Fruit fly (Drosophila melanogaster) whole organism, pupa: Measurements from ENCODE around the gene Orct.

Source experiments
- CG13204 ChIP-seq: fragments of 200-800 bp; sonication (Bioruptor generic); optimal IDR thresholded peaks from 2 replicates; lab custom pipeline; 2018; ENCODE audit warnings: missing biosample characterization, mild to moderate bottlenecking, missing genetic modification characterization, moderate library complexity
- CG15710 ChIP-seq: fragments of 200-800 bp; sonication (Bioruptor generic); optimal IDR thresholded peaks from 2 replicates; lab custom pipeline; 2018; ENCODE audit warnings: missing biosample characterization, mild to moderate bottlenecking, missing genetic modification characterization, moderate library complexity
- CG32121 ChIP-seq: fragments of 200-800 bp; sonication (Bioruptor generic); IDR thresholded peaks from 2 replicates; pipeline ENCODE4 v1.3.6; 2022; ENCODE audit warnings: missing biosample characterization, missing genetic modification characterization
- CG34367 ChIP-seq: fragments of 200-800 bp; sonication (Bioruptor generic); optimal IDR thresholded peaks from 2 replicates; lab custom pipeline; 2018; ENCODE audit warnings: missing biosample characterization, mild to moderate bottlenecking, missing genetic modification characterization
- EcR ChIP-seq: fragments of 200-800 bp; sonication (Bioruptor generic); optimal IDR thresholded peaks from 3 replicates; lab custom pipeline; 2019; ENCODE audit warnings: missing biosample characterization, missing genetic modification characterization, mild to moderate bottlenecking, moderate library complexity, missing genetic modification reagents
- Snoo ChIP-seq: fragments of 200-800 bp; sonication (Bioruptor generic); optimal IDR thresholded peaks from 3 replicates; lab custom pipeline; 2017; ENCODE audit warnings: missing biosample characterization, mild to moderate bottlenecking, missing genetic modification characterization, inconsistent platforms

DNA sequence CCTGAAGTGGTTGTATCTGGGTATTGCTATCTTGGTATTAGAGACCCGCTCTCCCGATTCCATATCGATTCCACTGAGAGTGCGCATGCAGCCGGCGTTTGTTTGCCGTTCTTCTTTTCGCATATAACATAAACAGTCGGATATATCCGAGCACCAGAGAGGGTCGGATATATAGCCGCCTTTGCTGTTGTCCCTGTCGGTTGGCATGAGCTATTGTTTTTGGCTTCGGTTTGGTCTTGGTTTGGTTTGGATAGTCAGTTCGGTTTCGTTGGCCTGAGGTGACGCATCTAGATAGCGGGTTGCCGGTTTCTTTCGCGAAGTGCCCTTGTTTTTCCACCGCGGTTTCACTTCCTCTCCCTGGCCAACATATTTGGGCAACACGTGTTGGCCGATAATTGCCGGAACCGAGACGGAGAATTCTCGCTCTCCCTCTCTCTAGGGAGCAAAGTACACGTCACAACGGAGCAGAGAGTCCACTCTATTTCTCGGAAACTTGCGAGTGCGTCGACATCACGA, 3.2 kb upstream of the Orct start, which contains the start of gene Orct2:
- TF ChIP-seq CG15710 (tag; lab: Kevin White, UChicago), result no peak
- no peak for TF ChIP-seq CG34367 (tag; lab: Kevin White, UChicago)
- peak; percentile 40 for TF ChIP-seq EcR
- TF ChIP-seq CG32121, result peak; percentile 27; the same call in 1 of the 2 replicates
- peak; percentile 32 for TF ChIP-seq CG13204
- TF ChIP-seq Snoo, result no peak
